Worm (Caenorhabditis elegans) whole organism, L1 larva: ENCODE measurements around the gene pno-1.

ENCODE experiments used
- C34B4.2 ChIP-seq: sonication (generic microtip); optimal IDR thresholded peaks from 2 replicates; lab custom pipeline; 2017; ENCODE audit warnings: mild to moderate bottlenecking, missing genetic modification characterization, missing compliant biosample characterization
- Y116A8C.19 ChIP-seq: sonication (generic microtip); optimal IDR thresholded peaks from 2 replicates; lab custom pipeline; 2016; ENCODE audit warnings: missing compliant biosample characterization, missing genetic modification characterization, borderline replicate concordance
- aha-1 ChIP-seq: fragments of 150-350 bp; optimal IDR thresholded peaks from 2 replicates; lab custom pipeline; 2014; ENCODE audit warnings: missing biosample characterization, missing genetic modification characterization
- alr-1 ChIP-seq: fragments of 200-800 bp; sonication (Bioruptor generic); optimal IDR thresholded peaks from 2 replicates; lab custom pipeline; 2018; ENCODE audit warnings: borderline replicate concordance, mild to moderate bottlenecking, missing genetic modification characterization, missing compliant biosample characterization
- aly-2 ChIP-seq: fragments of 150-350 bp; optimal IDR thresholded peaks from 2 replicates; lab custom pipeline; 2014; ENCODE audit warnings: missing biosample characterization, missing genetic modification characterization
- ceh-8 ChIP-seq: fragments of 200-800 bp; sonication (Bioruptor generic); optimal IDR thresholded peaks from 2 replicates; lab custom pipeline; 2018; ENCODE audit warnings: mild to moderate bottlenecking, missing genetic modification characterization, moderate library complexity, missing compliant biosample characterization
- ceh-90 ChIP-seq: sonication (generic microtip); optimal IDR thresholded peaks from 2 replicates; lab custom pipeline; 2016; ENCODE audit warnings: missing genetic modification characterization, missing compliant biosample characterization
- ces-1 ChIP-seq: fragments of 150-350 bp; optimal IDR thresholded peaks from 2 replicates; lab custom pipeline; 2014; ENCODE audit warnings: missing biosample characterization, missing genetic modification reagents, missing genetic modification characterization
- dpl-1 ChIP-seq, 3 experiments: fragments of 150-350 bp in 2 of 3; sonication (generic microtip) in 1 of 3; optimal IDR thresholded peaks; 2 replicates each; lab custom pipeline; 2014 to 2017; ENCODE audit warnings: missing biosample characterization in 3 of 3, missing genetic modification characterization in 3 of 3, missing genetic modification reagents in 3 of 3
- dsc-1 ChIP-seq: sonication (generic microtip); optimal IDR thresholded peaks from 2 replicates; lab custom pipeline; 2016; ENCODE audit warnings: mild to moderate bottlenecking, missing genetic modification characterization, missing compliant biosample characterization
- egl-13 ChIP-seq: sonication (generic microtip); optimal IDR thresholded peaks from 2 replicates; lab custom pipeline; 2016; ENCODE audit warnings: missing genotype, missing genetic modification reagents, missing genetic modification characterization, missing compliant biosample characterization
- egl-27 ChIP-seq, 2 experiments: fragments of 150-350 bp in 1 of 2; sonication (generic microtip); optimal IDR thresholded peaks; 3 replicates each; lab custom pipeline; 2017 to 2018; ENCODE audit warnings: missing biosample characterization in 2 of 2, missing genetic modification characterization in 2 of 2, missing genetic modification reagents in 2 of 2
- elt-2 ChIP-seq: sonication (generic microtip); optimal IDR thresholded peaks from 2 replicates; lab custom pipeline; 2016; ENCODE audit warnings: missing genetic modification characterization, mild to moderate bottlenecking, inconsistent platforms, missing compliant biosample characterization, missing genetic modification reagents
- elt-3 ChIP-seq, 6 experiments: fragments of 150-350 bp in 1 of 6; sonication (generic microtip); optimal IDR thresholded peaks; 2 replicates each; lab custom pipeline; 2017 to 2018; ENCODE audit warnings: missing biosample characterization in 6 of 6, missing genetic modification characterization in 6 of 6, inconsistent platforms in 1 of 6
- ets-5 ChIP-seq: fragments of 200-800 bp; sonication (Bioruptor generic); IDR thresholded peaks from 2 replicates; pipeline ENCODE4 v1.3.6; 2022; ENCODE audit warnings: missing genetic modification characterization, missing compliant biosample characterization
- fkh-10 ChIP-seq: sonication (generic microtip); optimal IDR thresholded peaks from 2 replicates; lab custom pipeline; 2017; ENCODE audit warnings: missing biosample characterization, missing genetic modification reagents, missing genetic modification characterization
- fkh-4 ChIP-seq: sonication (generic microtip); optimal IDR thresholded peaks from 2 replicates; lab custom pipeline; 2016; ENCODE audit warnings: missing compliant biosample characterization, missing genetic modification characterization, borderline replicate concordance
- fos-1 ChIP-seq: fragments of 150-350 bp; optimal IDR thresholded peaks from 2 replicates; lab custom pipeline; 2014; ENCODE audit warnings: missing biosample characterization, missing genetic modification characterization
- hlh-17 ChIP-seq: fragments of 200-800 bp; sonication (Bioruptor generic); optimal IDR thresholded peaks from 2 replicates; lab custom pipeline; 2018; ENCODE audit warnings: missing genetic modification characterization, mild to moderate bottlenecking, missing compliant biosample characterization, moderate library complexity, borderline replicate concordance
- hlh-4 ChIP-seq: sonication (generic microtip); optimal IDR thresholded peaks from 2 replicates; lab custom pipeline; 2016; ENCODE audit warnings: mild to moderate bottlenecking, missing genetic modification characterization, missing compliant biosample characterization
- jun-1 ChIP-seq: fragments of 150-350 bp; optimal IDR thresholded peaks from 2 replicates; lab custom pipeline; 2014; ENCODE audit warnings: missing biosample characterization, missing genetic modification reagents, missing genetic modification characterization
- lin-14 ChIP-seq: fragments of 200-800 bp; sonication (Bioruptor generic); optimal IDR thresholded peaks from 2 replicates; lab custom pipeline; 2018; ENCODE audit warnings: mild to moderate bottlenecking, missing genetic modification characterization, moderate library complexity, missing compliant biosample characterization
- lin-15B ChIP-seq: fragments of 150-350 bp; sonication (generic microtip); optimal IDR thresholded peaks from 3 replicates; lab custom pipeline; 2014; ENCODE audit warnings: missing biosample characterization, missing genetic modification characterization
- lin-35 ChIP-seq, 2 experiments: fragments of 150-350 bp; optimal IDR thresholded peaks; 2 replicates each; lab custom pipeline; 2014; ENCODE audit warnings: missing biosample characterization in 2 of 2, missing genetic modification characterization in 2 of 2, missing genetic modification reagents in 2 of 2
- lin-39 ChIP-seq: fragments of 150-350 bp; optimal IDR thresholded peaks from 2 replicates; lab custom pipeline; 2014; ENCODE audit warnings: missing biosample characterization, missing genetic modification reagents, missing genetic modification characterization
- lsy-2 ChIP-seq, 2 experiments: fragments of 150-350 bp; optimal IDR thresholded peaks; 2 replicates each; lab custom pipeline; 2014; ENCODE audit warnings: missing biosample characterization in 2 of 2, missing genetic modification characterization in 2 of 2
- mab-9 ChIP-seq: fragments of 200-800 bp; sonication (Bioruptor generic); IDR thresholded peaks from 2 replicates; pipeline ENCODE4 v1.3.6; 2022; ENCODE audit warnings: missing genetic modification reagents, missing genetic modification characterization, missing compliant biosample characterization
- mep-1 ChIP-seq: fragments of 150-350 bp; optimal IDR thresholded peaks from 2 replicates; lab custom pipeline; 2014; ENCODE audit warnings: missing biosample characterization, missing genetic modification characterization
- nhr-19 ChIP-seq: fragments of 200-800 bp; sonication (Bioruptor generic); conservative IDR thresholded peaks from 2 replicates; pipeline ENCODE4 v1.3.6; 2022; ENCODE audit warnings: missing genetic modification characterization, missing compliant biosample characterization
- nhr-47 ChIP-seq: sonication (generic microtip); optimal IDR thresholded peaks from 2 replicates; lab custom pipeline; 2016; ENCODE audit warnings: mild to moderate bottlenecking, missing genetic modification characterization, moderate library complexity, missing compliant biosample characterization
- nhr-71 ChIP-seq: sonication (generic microtip); optimal IDR thresholded peaks from 2 replicates; lab custom pipeline; 2016; ENCODE audit warnings: mild to moderate bottlenecking, missing genetic modification characterization, moderate library complexity, missing compliant biosample characterization
- nhr-77 ChIP-seq: fragments of 150-350 bp; optimal IDR thresholded peaks from 2 replicates; lab custom pipeline; 2014; ENCODE audit warnings: missing biosample characterization, missing genetic modification characterization
- nhr-84 ChIP-seq: sonication (generic microtip); optimal IDR thresholded peaks from 2 replicates; lab custom pipeline; 2017; ENCODE audit warnings: missing biosample characterization, missing genetic modification characterization
- pag-3 ChIP-seq: sonication (generic microtip); optimal IDR thresholded peaks from 2 replicates; lab custom pipeline; 2017; ENCODE audit warnings: missing genetic modification characterization, mild to moderate bottlenecking, missing compliant biosample characterization, antibody characterized with exemption, borderline replicate concordance; ENCODE audit not compliant: insufficient read depth
- pax-3 ChIP-seq: fragments of 200-800 bp; sonication (Bioruptor generic); optimal IDR thresholded peaks from 2 replicates; lab custom pipeline; 2018; ENCODE audit warnings: mild to moderate bottlenecking, missing genetic modification characterization, moderate library complexity, missing compliant biosample characterization
- pqm-1 ChIP-seq: sonication (generic microtip); optimal IDR thresholded peaks from 3 replicates; lab custom pipeline; 2017; ENCODE audit warnings: missing biosample characterization, missing genetic modification characterization
- rnt-1 ChIP-seq: sonication (generic microtip); optimal IDR thresholded peaks from 2 replicates; lab custom pipeline; 2016; ENCODE audit warnings: mild to moderate bottlenecking, missing genetic modification characterization, moderate library complexity, missing compliant biosample characterization
- snpc-4 ChIP-seq: fragments of 150-350 bp; optimal IDR thresholded peaks from 2 replicates; lab custom pipeline; 2014; ENCODE audit warnings: missing biosample characterization, missing genetic modification characterization
- sox-4 ChIP-seq: sonication (generic microtip); optimal IDR thresholded peaks from 2 replicates; lab custom pipeline; 2016; ENCODE audit warnings: missing genetic modification characterization, missing compliant biosample characterization
- swsn-7 ChIP-seq: sonication (generic microtip); optimal IDR thresholded peaks from 2 replicates; lab custom pipeline; 2016; ENCODE audit warnings: missing genetic modification characterization, missing compliant biosample characterization
- tbx-2 ChIP-seq: sonication (generic microtip); optimal IDR thresholded peaks from 2 replicates; lab custom pipeline; 2016; ENCODE audit warnings: missing genetic modification characterization, missing compliant biosample characterization
- tlp-1 ChIP-seq: fragments of 150-350 bp; optimal IDR thresholded peaks from 2 replicates; lab custom pipeline; 2014; ENCODE audit warnings: missing biosample characterization, missing genetic modification characterization
- unc-130 ChIP-seq: fragments of 150-350 bp; optimal IDR thresholded peaks from 2 replicates; lab custom pipeline; 2017; ENCODE audit warnings: missing biosample characterization, missing genetic modification characterization, inconsistent platforms
- unc-62 ChIP-seq: fragments of 150-350 bp; optimal IDR thresholded peaks from 2 replicates; lab custom pipeline; 2014; ENCODE audit warnings: missing biosample characterization, missing genetic modification reagents, missing genetic modification characterization
- unc-98 ChIP-seq: fragments of 200-800 bp; sonication (Bioruptor generic); IDR thresholded peaks from 2 replicates; pipeline ENCODE4 v1.3.6; 2022; ENCODE audit warnings: missing genetic modification characterization, missing compliant biosample characterization
- xbp-1 ChIP-seq: sonication (generic microtip); optimal IDR thresholded peaks from 2 replicates; lab custom pipeline; 2016; ENCODE audit warnings: missing genetic modification characterization, missing compliant biosample characterization
- zag-1 ChIP-seq: fragments of 150-350 bp; optimal IDR thresholded peaks from 2 replicates; lab custom pipeline; 2014; ENCODE audit warnings: missing biosample characterization, missing genetic modification characterization
- ztf-11 ChIP-seq, 2 experiments: sonication (generic microtip); optimal IDR thresholded peaks; 2 replicates each; lab custom pipeline; 2016 to 2017; ENCODE audit warnings: missing genetic modification characterization in 2 of 2, missing biosample characterization in 1 of 2, missing compliant biosample characterization in 1 of 2

Gene pno-1

DNA sequence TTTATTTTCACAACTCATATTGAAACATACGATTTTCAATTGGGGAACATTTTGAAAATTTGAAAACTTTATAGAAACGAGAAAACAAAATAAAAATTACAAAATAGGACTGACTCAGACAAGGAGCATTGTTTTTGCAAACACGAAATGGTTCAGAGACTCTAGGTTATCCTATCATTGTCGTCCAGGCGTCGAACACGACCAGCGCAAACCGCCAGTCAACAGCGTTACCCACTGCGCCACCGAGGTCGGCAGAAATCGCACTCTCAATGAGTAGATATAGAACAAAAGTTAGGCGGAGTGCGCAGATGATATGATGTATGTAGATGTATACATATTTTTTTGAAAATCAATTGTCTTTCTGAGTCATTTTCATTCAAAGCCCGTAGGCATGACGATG is 32.0 kb upstream of the pno-1 start (continued):
- TF ChIP-seq ceh-8 (GFP tag; lab: Kevin White, UChicago), result peak; percentile 48
- TF ChIP-seq lsy-2 (tag; optimal IDR thresholded peaks at IDR 0.05; lab: Kevin White, UChicago), result peak; percentile 57 to 59
- peak; percentile 37 for TF ChIP-seq snpc-4 (tag; lab: Kevin White, UChicago)
- peak; percentile 50 for TF ChIP-seq mep-1 (tag; lab: Kevin White, UChicago)
- peak; percentile 48 to 68 for TF ChIP-seq lin-35 (GFP tag; optimal IDR thresholded peaks at IDR 0.05; lab: Kevin White, UChicago)
- no peak for TF ChIP-seq nhr-84 (tag; lab: Kevin White, UChicago)
- peak; percentile 73 for TF ChIP-seq nhr-71 (tag; lab: Kevin White, UChicago)
- peak; percentile 42 for TF ChIP-seq aly-2 (tag; lab: Kevin White, UChicago)

DNA sequence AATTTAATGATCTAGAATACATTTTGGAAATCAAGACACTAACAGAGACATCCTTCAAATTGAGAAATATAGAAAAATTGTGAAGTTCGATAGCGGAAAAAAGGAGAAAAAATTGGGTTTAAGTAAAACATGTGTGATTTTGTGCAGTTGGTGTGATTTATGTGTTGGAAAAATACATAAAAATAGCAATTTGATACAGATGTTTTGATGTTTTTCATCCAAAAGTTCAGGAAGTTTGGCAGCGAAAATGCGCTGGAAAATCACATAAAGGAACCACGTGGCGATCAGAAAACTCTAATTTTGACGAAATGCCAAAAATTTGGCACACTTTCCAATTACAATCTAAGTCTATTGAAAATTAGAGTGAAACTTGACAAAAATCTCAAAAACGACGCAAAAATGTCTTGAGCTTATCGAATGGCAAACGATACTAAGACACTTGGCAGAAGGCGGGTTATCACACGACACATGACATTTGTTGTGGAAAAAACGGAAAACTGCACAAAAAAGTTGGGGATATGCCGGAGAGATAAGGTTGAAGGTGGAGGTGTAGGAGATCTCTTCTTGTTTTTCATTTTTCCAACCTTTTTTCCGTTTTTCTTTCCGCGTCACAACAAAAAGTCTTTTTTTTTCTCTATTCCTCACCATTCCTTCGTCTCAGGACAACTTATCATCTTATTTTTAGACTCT is 31.4 kb upstream of the pno-1 start, which contains the start of gene ZK1321.4:
ZK1321.4 (minus strand) TSS at position 51 of the 690 bp plus-strand sequence.
- peak; percentile 4 for TF ChIP-seq fkh-4 (tag; lab: Kevin White, UChicago)
- TF ChIP-seq ceh-90, result no peak
- no peak for TF ChIP-seq hlh-17
- no peak for TF ChIP-seq snpc-4 (tag; lab: Kevin White, UChicago)
- TF ChIP-seq elt-3 (tag; optimal IDR thresholded peaks at IDR 0.05; lab: Kevin White, UChicago), result no peak
- TF ChIP-seq lin-35 (GFP tag; optimal IDR thresholded peaks at IDR 0.05; lab: Kevin White, UChicago), result no peak
- no peak for TF ChIP-seq C34B4.2 (tag; lab: Kevin White, UChicago)
- no peak for TF ChIP-seq dpl-1 (GFP tag; optimal IDR thresholded peaks at IDR 0.05; lab: Kevin White, UChicago)
- no peak for TF ChIP-seq fos-1 (tag; lab: Kevin White, UChicago)
- TF ChIP-seq fkh-10 (GFP tag; lab: Kevin White, UChicago), result no peak
- peak; percentile 35 for TF ChIP-seq lin-14
- TF ChIP-seq tbx-2, result no peak
- TF ChIP-seq egl-27 (tag; optimal IDR thresholded peaks at IDR 0.05; lab: Kevin White, UChicago), result no peak
- TF ChIP-seq alr-1, result no peak
- TF ChIP-seq mab-9 (GFP tag; lab: Robert Waterston, UW), result no peak
- no peak for TF ChIP-seq nhr-47 (tag; lab: Kevin White, UChicago)
- TF ChIP-seq lin-15B (tag; lab: Kevin White, UChicago), result no peak
- TF ChIP-seq pqm-1 (tag; lab: Kevin White, UChicago), result no peak
- TF ChIP-seq xbp-1, result no peak
- TF ChIP-seq nhr-19, result no peak
- TF ChIP-seq zag-1 (tag; lab: Kevin White, UChicago), result no peak
- peak; percentile 77 for TF ChIP-seq dsc-1
- TF ChIP-seq lin-39 (tag; lab: Kevin White, UChicago), result no peak
- TF ChIP-seq elt-2 (tag; lab: Kevin White, UChicago), result no peak
- TF ChIP-seq egl-13 (tag; lab: Kevin White, UChicago), result no peak
- no peak for TF ChIP-seq ces-1 (GFP tag; lab: Kevin White, UChicago)
- TF ChIP-seq ceh-8 (GFP tag; lab: Kevin White, UChicago), result no peak
- TF ChIP-seq pag-3 (tag; lab: Kevin White, UChicago), result peak; percentile 97
- no peak for TF ChIP-seq swsn-7 (tag; lab: Kevin White, UChicago)
- TF ChIP-seq unc-98 (GFP tag; lab: Robert Waterston, UW), result no peak
- no peak for TF ChIP-seq jun-1 (tag; lab: Kevin White, UChicago)
- TF ChIP-seq tlp-1 (tag; lab: Kevin White, UChicago), result no peak
- TF ChIP-seq mep-1 (tag; lab: Kevin White, UChicago), result no peak
- TF ChIP-seq unc-130 (tag; lab: Kevin White, UChicago), result peak; percentile 41
- no peak for TF ChIP-seq ztf-11 (tag; optimal IDR thresholded peaks at IDR 0.05; lab: Kevin White, UChicago)
- no peak for TF ChIP-seq nhr-77
- no peak for TF ChIP-seq sox-4 (tag; lab: Kevin White, UChicago)
- no peak for TF ChIP-seq pax-3 (tag; lab: Kevin White, UChicago)
- TF ChIP-seq Y116A8C.19 (tag; lab: Kevin White, UChicago), result no peak
- TF ChIP-seq rnt-1, result peak; percentile 58
- no peak for TF ChIP-seq aha-1 (tag; lab: Kevin White, UChicago)
- TF ChIP-seq hlh-4 (tag; lab: Kevin White, UChicago), result no peak
- TF ChIP-seq unc-62, result no peak
- no peak for TF ChIP-seq ets-5 (GFP tag; lab: Robert Waterston, UW)
